Fruit fly (Drosophila melanogaster) whole organism, prepupa: ENCODE measurements around the gene SK.

Source experiments
- CG11762 ChIP-seq: fragments of 200-800 bp; sonication (Bioruptor generic); optimal IDR thresholded peaks from 3 replicates; lab custom pipeline; 2016; ENCODE audit warnings: missing biosample characterization, missing genetic modification characterization; ENCODE audit not compliant: insufficient read depth
- CG11902 ChIP-seq: fragments of 200-800 bp; sonication (Bioruptor generic); optimal IDR thresholded peaks from 3 replicates; lab custom pipeline; 2016; ENCODE audit warnings: missing biosample characterization, missing genetic modification characterization
- CG15336 ChIP-seq: fragments of 200-800 bp; sonication (Bioruptor generic); IDR thresholded peaks from 2 replicates; pipeline ENCODE4 v1.3.6; 2022; ENCODE audit warnings: missing biosample characterization, missing genetic modification characterization
- CG1621 ChIP-seq: fragments of 200-800 bp; sonication (Bioruptor generic); optimal IDR thresholded peaks from 3 replicates; lab custom pipeline; 2018; ENCODE audit warnings: missing biosample characterization, mild to moderate bottlenecking, missing genetic modification characterization
- CG31627 ChIP-seq: fragments of 200-800 bp; sonication (Bioruptor generic); optimal IDR thresholded peaks from 3 replicates; lab custom pipeline; 2016; ENCODE audit warnings: missing biosample characterization, missing genetic modification characterization
- CG4318 ChIP-seq: fragments of 200-800 bp; sonication (Bioruptor generic); optimal IDR thresholded peaks from 3 replicates; lab custom pipeline; 2017; ENCODE audit warnings: missing biosample characterization, mild to moderate bottlenecking, missing genetic modification characterization
- CG6163 ChIP-seq: fragments of 200-800 bp; sonication (Bioruptor generic); IDR thresholded peaks from 3 replicates; pipeline ENCODE4 v1.3.6; 2022; ENCODE audit warnings: missing biosample characterization, missing genetic modification characterization
- CG6808 ChIP-seq: fragments of 200-800 bp; sonication (Bioruptor generic); optimal IDR thresholded peaks from 3 replicates; lab custom pipeline; 2017; ENCODE audit warnings: missing biosample characterization, missing genetic modification characterization, mild to moderate bottlenecking, moderate library complexity, missing genetic modification reagents
- CG9139 ChIP-seq: fragments of 200-800 bp; sonication (Bioruptor generic); optimal IDR thresholded peaks from 3 replicates; lab custom pipeline; 2017; ENCODE audit warnings: missing biosample characterization, mild to moderate bottlenecking, missing genetic modification characterization
- Eip78C ChIP-seq: fragments of 200-800 bp; sonication (Bioruptor generic); peaks from one replicate; lab custom pipeline; 2016; ENCODE audit warnings: missing biosample characterization, missing genetic modification characterization
- Eip93F ChIP-seq: fragments of 200-800 bp; sonication (Bioruptor generic); optimal IDR thresholded peaks from 2 replicates; lab custom pipeline; 2016; ENCODE audit warnings: missing biosample characterization, mild to moderate bottlenecking, missing genetic modification characterization
- Ets21C ChIP-seq: fragments of 200-800 bp; sonication (Bioruptor generic); optimal IDR thresholded peaks from 3 replicates; lab custom pipeline; 2016; ENCODE audit warnings: missing biosample characterization, missing genetic modification characterization
- Gug ChIP-seq: fragments of 200-800 bp; sonication (Bioruptor generic); IDR thresholded peaks from 2 replicates; pipeline ENCODE4 v1.3.6; 2022; ENCODE audit warnings: missing biosample characterization, missing genetic modification characterization
- Hr38 ChIP-seq: sonication (Bioruptor generic); optimal IDR thresholded peaks from 2 replicates; lab custom pipeline; 2016; ENCODE audit warnings: missing biosample characterization, missing genetic modification characterization
- Hr39 ChIP-seq: fragments of 200-800 bp; sonication (Bioruptor generic); optimal IDR thresholded peaks from 2 replicates; lab custom pipeline; 2016; ENCODE audit warnings: missing biosample characterization, missing genetic modification characterization
- Met ChIP-seq: fragments of 200-800 bp; sonication (Bioruptor generic); optimal IDR thresholded peaks from 3 replicates; lab custom pipeline; 2016; ENCODE audit warnings: missing biosample characterization, missing genetic modification characterization
- Sox14 ChIP-seq: fragments of 200-800 bp; sonication (Bioruptor generic); optimal IDR thresholded peaks from 3 replicates; lab custom pipeline; 2016; ENCODE audit warnings: missing biosample characterization, missing genetic modification characterization
- achi ChIP-seq: fragments of 200-800 bp; sonication (Bioruptor generic); optimal IDR thresholded peaks from 3 replicates; lab custom pipeline; 2016; ENCODE audit warnings: missing biosample characterization, missing genetic modification characterization
- cyc ChIP-seq: fragments of 200-800 bp; sonication (Bioruptor generic); optimal IDR thresholded peaks from 3 replicates; lab custom pipeline; 2016; ENCODE audit warnings: missing biosample characterization, missing genetic modification characterization
- dac ChIP-seq: fragments of 200-800 bp; sonication (Bioruptor generic); optimal IDR thresholded peaks from 2 replicates; lab custom pipeline; 2017; ENCODE audit warnings: missing biosample characterization, mild to moderate bottlenecking, missing genetic modification characterization
- dsx ChIP-seq: fragments of 200-800 bp; optimal IDR thresholded peaks from 3 replicates; lab custom pipeline; 2019; ENCODE audit warnings: missing biosample characterization, mild to moderate bottlenecking, missing genetic modification characterization, moderate library complexity; ENCODE audit not compliant: poor library complexity, severe bottlenecking
- eg ChIP-seq: fragments of 200-800 bp; sonication (Bioruptor generic); IDR thresholded peaks from 3 replicates; pipeline ENCODE4 v1.3.6; 2022; ENCODE audit warnings: missing biosample characterization, missing genetic modification characterization
- fkh ChIP-seq: fragments of 200-800 bp; sonication (Bioruptor generic); optimal IDR thresholded peaks from 3 replicates; lab custom pipeline; 2017; ENCODE audit warnings: missing biosample characterization, mild to moderate bottlenecking, missing genetic modification characterization, moderate library complexity
- lz ChIP-seq: fragments of 200-800 bp; sonication (Bioruptor generic); optimal IDR thresholded peaks from 3 replicates; lab custom pipeline; 2016; ENCODE audit warnings: missing biosample characterization, missing genetic modification characterization
- net ChIP-seq: fragments of 200-800 bp; sonication (Bioruptor generic); optimal IDR thresholded peaks from 3 replicates; lab custom pipeline; 2016; ENCODE audit warnings: missing biosample characterization, missing genetic modification characterization
- salr ChIP-seq, 2 experiments: fragments of 200-800 bp; sonication (Bioruptor generic); optimal IDR thresholded peaks; 3 replicates each; lab custom pipeline; 2016 to 2018; ENCODE audit warnings: missing biosample characterization in 2 of 2, missing genetic modification characterization in 2 of 2, mild to moderate bottlenecking in 1 of 2
- ss ChIP-seq, 2 experiments: fragments of 200-800 bp; sonication (Bioruptor generic); optimal IDR thresholded peaks; 2 replicates in 1 of 2; 3 replicates in 1 of 2; lab custom pipeline; 2017 to 2018; ENCODE audit warnings: mild to moderate bottlenecking in 2 of 2, missing biosample characterization in 2 of 2, missing genetic modification characterization in 2 of 2, moderate library complexity in 1 of 2
- svp ChIP-seq: fragments of 200-800 bp; sonication (Bioruptor generic); peaks from one replicate; lab custom pipeline; 2016; ENCODE audit warnings: missing biosample characterization, missing genetic modification characterization
- topi ChIP-seq: fragments of 200-800 bp; sonication (Bioruptor generic); optimal IDR thresholded peaks from 3 replicates; lab custom pipeline; 2016; ENCODE audit warnings: missing biosample characterization, missing genetic modification characterization
- vri ChIP-seq: fragments of 200-800 bp; sonication (Bioruptor generic); optimal IDR thresholded peaks from 3 replicates; lab custom pipeline; 2016; ENCODE audit warnings: missing biosample characterization, mild to moderate bottlenecking, missing genetic modification characterization

SK gene

dm6 chrX:5419045-5419901 is 79.2 kb downstream of the SK start (continued):
- TF ChIP-seq Hr38 (GFP tag; lab: Kevin White, UChicago) (no peak), CG11902 (GFP tag; lab: Kevin White, UChicago) (peak; percentile 17), CG4318 (GFP tag; lab: Kevin White, UChicago) (peak; percentile 60), salr (GFP tag; optimal IDR thresholded peaks at IDR 0.05; lab: Kevin White, UChicago) (peak in 1 of 2 experiments; percentile 27), cyc (GFP tag; lab: Kevin White, UChicago) (peak; percentile 19), CG11762 (GFP tag; lab: Kevin White, UChicago) (no peak), ss (GFP tag; optimal IDR thresholded peaks at IDR 0.05; lab: Kevin White, UChicago) (peak in 1 of 2 experiments; percentile 1), Met (peak; percentile 31), CG6163 (GFP tag; lab: Robert Waterston, UW) (peak; percentile 65; the same call in 2 of the 3 replicates), CG31627 (peak; percentile 39), Eip78C (peak; percentile 78), dac (GFP tag; lab: Kevin White, UChicago) (peak; percentile 38), Eip93F (no peak)
- TF ChIP-seq, all 60 proteins: peak for 38

dm6 chrX:5419905-5420567 is 80.0 kb downstream of the SK start:
- TF ChIP-seq Sox14 (GFP tag; lab: Kevin White, UChicago), result peak; percentile 1
- TF ChIP-seq Hr39 (GFP tag; lab: Kevin White, UChicago), result no peak
- TF ChIP-seq lz, result no peak
- no peak for TF ChIP-seq dac (GFP tag; lab: Kevin White, UChicago)
- no peak for TF ChIP-seq CG9139
- TF ChIP-seq net (GFP tag; lab: Kevin White, UChicago), result no peak
- TF ChIP-seq Gug (GFP tag; lab: Robert Waterston, UW), result no peak
- TF ChIP-seq salr (GFP tag; optimal IDR thresholded peaks at IDR 0.05; lab: Kevin White, UChicago), result no peak
- peak; percentile 69 for TF ChIP-seq vri (GFP tag; lab: Kevin White, UChicago)

- TF ChIP-seq lz (peak; percentile 1), CG15336 (GFP tag; lab: Robert Waterston, UW) (0 out of 2 replicates have a peak, but pooled peaks have one; percentile 14), Sox14 (GFP tag; lab: Kevin White, UChicago) (peak; percentile 23), CG31627 (peak; percentile 43), Hr39 (GFP tag; lab: Kevin White, UChicago) (peak; percentile 34), dsx (GFP tag; lab: Kevin White, UChicago) (no peak), CG1621 (tag; lab: Kevin White, UChicago) (peak; percentile 22), eg (GFP tag; lab: Robert Waterston, UW) (no peak), fkh (GFP tag; lab: Kevin White, UChicago) (peak; percentile 18), topi (GFP tag; lab: Kevin White, UChicago) (peak; percentile 16), achi (GFP tag; lab: Kevin White, UChicago) (peak; percentile 24), CG9139 (no peak), svp (GFP tag; lab: Kevin White, UChicago) (peak; percentile 60), Eip78C (peak; percentile 62)
These were observed 80.6 kb downstream of the SK start, which contains the start of gene spoon for dm6 chrX:5420568-5421019. Gene spoon, minus strand, starts transcription at chrX:5420867.

DNA sequence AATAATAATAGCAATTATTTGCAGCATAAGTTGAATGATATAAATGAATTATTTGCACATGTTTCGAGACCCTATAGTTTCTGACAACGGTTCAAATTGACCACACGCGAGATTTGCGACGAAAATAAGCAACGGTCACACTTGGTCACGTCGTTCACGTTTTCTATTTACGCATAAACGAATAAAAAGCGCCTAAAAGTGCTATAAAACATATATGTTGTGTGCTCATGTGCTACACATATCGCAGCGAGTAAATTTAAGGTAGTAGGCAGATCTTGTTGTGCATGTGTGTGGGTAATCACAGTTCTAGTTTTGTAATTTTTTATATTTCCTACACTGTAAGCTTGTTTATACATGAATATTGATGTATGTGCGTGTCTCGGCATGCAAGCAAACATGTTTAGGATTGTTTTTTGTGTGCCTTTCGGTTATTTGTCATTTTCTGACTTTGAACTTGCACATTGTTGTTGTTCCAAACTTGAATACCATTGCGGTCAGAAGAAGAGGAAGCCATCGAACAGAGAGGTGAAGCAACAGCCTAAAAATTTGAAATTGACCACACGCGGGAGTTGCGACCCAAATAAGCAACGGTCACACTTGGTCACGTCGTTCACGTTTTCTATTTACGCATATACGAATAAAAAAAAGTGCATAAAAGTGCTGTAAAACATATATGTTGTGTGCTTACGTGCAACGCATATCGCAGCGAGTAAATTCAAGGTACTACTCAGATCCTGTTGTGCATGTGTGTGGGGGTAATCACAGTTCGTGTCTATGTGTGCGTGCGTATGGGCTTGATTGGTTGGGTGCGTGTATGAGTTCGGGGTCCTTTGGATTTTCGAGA is 81.6 kb downstream of the SK start, which contains the start of gene Usp16-45:
TSS of gene Usp16-45 (plus strand) at position 127 of the 844 bp plus-strand sequence.
- TF ChIP-seq Eip78C (peak; percentile 19), Ets21C (GFP tag; lab: Kevin White, UChicago) (no peak), ss (GFP tag; optimal IDR thresholded peaks at IDR 0.05; lab: Kevin White, UChicago) (peak; percentile 4 to 20), topi (GFP tag; lab: Kevin White, UChicago) (no peak), CG6808 (GFP tag; lab: Kevin White, UChicago) (peak; percentile 20)
